Worm (Caenorhabditis elegans) whole organism, late embryonic: Measurements from ENCODE around the gene F23D12.3.

Source experiments
- F13H6.1 ChIP-seq: sonication (generic microtip); optimal IDR thresholded peaks from 2 replicates; lab custom pipeline; 2016; ENCODE audit warnings: missing genetic modification characterization, missing compliant biosample characterization
- Y22D7AL.16 ChIP-seq: sonication (generic microtip); optimal IDR thresholded peaks from 2 replicates; lab custom pipeline; 2016; ENCODE audit warnings: missing genetic modification characterization, missing compliant biosample characterization
- ceh-31 ChIP-seq: sonication (generic microtip); optimal IDR thresholded peaks from 2 replicates; lab custom pipeline; 2016; ENCODE audit warnings: missing genetic modification characterization, missing compliant biosample characterization
- ceh-45 ChIP-seq: fragments of 200-800 bp; sonication (Bioruptor generic); IDR thresholded peaks from 2 replicates; pipeline ENCODE4 v1.3.6; 2022; ENCODE audit warnings: missing genetic modification reagents, missing genetic modification characterization, missing compliant biosample characterization
- dve-1 ChIP-seq: sonication (generic microtip); optimal IDR thresholded peaks from 2 replicates; lab custom pipeline; 2017; ENCODE audit warnings: antibody characterized with exemption, mild to moderate bottlenecking, missing genetic modification characterization, missing compliant biosample characterization
- gmeb-2 ChIP-seq: sonication (generic microtip); optimal IDR thresholded peaks from 2 replicates; lab custom pipeline; 2016; ENCODE audit warnings: missing genetic modification characterization, inconsistent platforms, missing compliant biosample characterization
- hlh-15 ChIP-seq: sonication (generic microtip); optimal IDR thresholded peaks from 2 replicates; lab custom pipeline; 2016; ENCODE audit warnings: missing genetic modification characterization, missing compliant biosample characterization
- hlh-30 ChIP-seq: sonication (generic microtip); optimal IDR thresholded peaks from 2 replicates; lab custom pipeline; 2017; ENCODE audit warnings: antibody characterized with exemption, missing genetic modification characterization, missing compliant biosample characterization; ENCODE audit not compliant: insufficient read depth
- nhr-11 ChIP-seq: fragments of 150-350 bp; optimal IDR thresholded peaks from 2 replicates; lab custom pipeline; 2014; ENCODE audit warnings: missing biosample characterization, missing genetic modification characterization
- sox-4 ChIP-seq: sonication (generic microtip); optimal IDR thresholded peaks from 2 replicates; lab custom pipeline; 2017; ENCODE audit warnings: mild to moderate bottlenecking, missing genetic modification characterization, inconsistent platforms, missing compliant biosample characterization
- unc-86 ChIP-seq: sonication (generic microtip); optimal IDR thresholded peaks from 2 replicates; lab custom pipeline; 2016; ENCODE audit warnings: missing genetic modification characterization, missing compliant biosample characterization
- ztf-16 ChIP-seq: sonication (generic microtip); optimal IDR thresholded peaks from 2 replicates; lab custom pipeline; 2017; ENCODE audit warnings: missing genetic modification characterization, missing compliant biosample characterization

DNA sequence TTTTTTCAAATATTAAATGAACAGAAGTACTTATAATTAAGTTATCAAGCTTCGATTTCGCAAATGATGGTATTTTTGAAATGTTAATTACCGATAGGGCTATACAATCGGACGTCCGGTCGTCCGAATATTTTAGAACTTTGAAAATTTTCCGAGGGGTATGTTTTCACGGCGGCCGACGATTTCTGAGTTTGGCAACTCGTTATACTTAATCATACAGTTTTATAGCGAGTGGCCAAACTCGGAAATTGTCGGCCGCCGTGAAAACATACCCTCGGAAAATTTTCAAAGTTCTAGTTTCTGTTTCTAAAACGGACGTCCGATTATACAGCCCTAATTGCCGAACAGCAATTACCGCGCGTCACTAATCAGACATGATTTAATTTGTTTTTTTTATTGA lies 18.2 kb upstream of the F23D12.3 start:
- TF ChIP-seq F13H6.1 (tag; lab: Kevin White, UChicago) (no peak), ceh-45 (GFP tag; lab: Robert Waterston, UW) (no peak), hlh-15 (tag; lab: Kevin White, UChicago) (no peak), ceh-31 (tag; lab: Kevin White, UChicago) (no peak), hlh-30 (tag; lab: Kevin White, UChicago) (no peak), unc-86 (tag; lab: Kevin White, UChicago) (no peak), Y22D7AL.16 (tag; lab: Kevin White, UChicago) (no peak), sox-4 (tag; lab: Kevin White, UChicago) (no peak), nhr-11 (tag; lab: Kevin White, UChicago) (no peak), ztf-16 (tag; lab: Kevin White, UChicago) (no peak), dve-1 (tag; lab: Kevin White, UChicago) (no peak), gmeb-2 (tag; lab: Kevin White, UChicago) (no peak)
